Worm (Caenorhabditis elegans) whole organism, L2 larva: Measurements from ENCODE around the gene F20D1.22.

Experiments used
- C34F6.9 ChIP-seq: fragments of 150-350 bp; optimal IDR thresholded peaks from 2 replicates; lab custom pipeline; 2014; ENCODE audit warnings: missing biosample characterization, missing genetic modification characterization
- ceh-16 ChIP-seq: fragments of 150-350 bp; optimal IDR thresholded peaks from 2 replicates; lab custom pipeline; 2014; ENCODE audit warnings: missing biosample characterization, missing genetic modification characterization
- lin-39 ChIP-seq: fragments of 150-350 bp; optimal IDR thresholded peaks from 2 replicates; lab custom pipeline; 2014; ENCODE audit warnings: missing biosample characterization, missing genetic modification reagents, missing genetic modification characterization
- nhr-12 ChIP-seq: fragments of 150-350 bp; optimal IDR thresholded peaks from 2 replicates; lab custom pipeline; 2014; ENCODE audit warnings: missing biosample characterization, missing genetic modification characterization

- no peak for TF ChIP-seq nhr-12
- TF ChIP-seq ceh-16 (tag; lab: Kevin White, UChicago): no peak
- TF ChIP-seq C34F6.9 (tag; lab: Kevin White, UChicago): no peak
- TF ChIP-seq lin-39 (tag; lab: Kevin White, UChicago): no peak
These were observed 2.4 kb upstream of the F20D1.22 start, which contains the start of gene rgs-11 for ce11 chrX:14964253-14964652.
